Worm (Caenorhabditis elegans) whole organism, young adult: ENCODE data around the gene epg-5.

Source experiments
- B0019.2 ChIP-seq: fragments of 200-800 bp; sonication (Bioruptor generic); conservative IDR thresholded peaks from 2 replicates; pipeline ENCODE4 v1.3.6; 2022; ENCODE audit warnings: missing genetic modification reagents, missing genetic modification characterization, missing compliant biosample characterization
- B0336.3 ChIP-seq: fragments of 200-800 bp; sonication (Bioruptor generic); IDR thresholded peaks from 2 replicates; pipeline ENCODE4 v1.3.6; 2022; ENCODE audit warnings: missing genetic modification characterization, missing compliant biosample characterization
- F10E7.11 ChIP-seq: sonication (generic microtip); optimal IDR thresholded peaks from 2 replicates; lab custom pipeline; 2017; ENCODE audit warnings: mild to moderate bottlenecking, missing genetic modification characterization, moderate library complexity, missing compliant biosample characterization
- F39B2.1 ChIP-seq: fragments of 200-800 bp; sonication (Bioruptor generic); IDR thresholded peaks from 2 replicates; pipeline ENCODE4 v1.3.6; 2022; ENCODE audit warnings: missing genetic modification reagents, missing genetic modification characterization, missing compliant biosample characterization
- F55B11.4 ChIP-seq: sonication (generic microtip); optimal IDR thresholded peaks from 2 replicates; lab custom pipeline; 2016; ENCODE audit warnings: missing compliant biosample characterization, missing genetic modification characterization, borderline replicate concordance; ENCODE audit not compliant: insufficient read depth
- K12H6.12 ChIP-seq: fragments of 200-800 bp; sonication (Bioruptor generic); optimal IDR thresholded peaks from 2 replicates; lab custom pipeline; 2018; ENCODE audit warnings: mild to moderate bottlenecking, missing genetic modification characterization, missing compliant biosample characterization
- aptf-2 ChIP-seq: fragments of 200-800 bp; sonication (Bioruptor generic); conservative IDR thresholded peaks from 2 replicates; pipeline ENCODE4 v1.3.6; 2022; ENCODE audit warnings: missing genetic modification reagents, missing genetic modification characterization, missing compliant biosample characterization
- attf-5 ChIP-seq: fragments of 200-800 bp; sonication (Bioruptor generic); optimal IDR thresholded peaks from 2 replicates; lab custom pipeline; 2018; ENCODE audit warnings: mild to moderate bottlenecking, missing genetic modification characterization, missing compliant biosample characterization
- cebp-1 ChIP-seq, 2 experiments: fragments of 200-800 bp in 1 of 2; sonication (Bioruptor generic) in 1 of 2; sonication (generic microtip) in 1 of 2; IDR thresholded peaks in 1 of 2; optimal IDR thresholded peaks in 1 of 2; 2 replicates each; pipeline versions ENCODE4 v1.3.6 to Lab custom; 2017 to 2022; ENCODE audit warnings: missing compliant biosample characterization in 2 of 2, missing genetic modification characterization in 2 of 2, mild to moderate bottlenecking in 1 of 2, missing genetic modification reagents in 1 of 2, moderate library complexity in 1 of 2
- ceh-100 ChIP-seq: fragments of 200-800 bp; sonication (Bioruptor generic); IDR thresholded peaks from 2 replicates; pipeline ENCODE4 v1.3.6; 2022; ENCODE audit warnings: missing genetic modification reagents, missing genetic modification characterization, missing compliant biosample characterization
- ceh-27 ChIP-seq: fragments of 200-800 bp; sonication (Bioruptor generic); optimal IDR thresholded peaks from 2 replicates; lab custom pipeline; 2018; ENCODE audit warnings: mild to moderate bottlenecking, missing genetic modification characterization, moderate library complexity, missing compliant biosample characterization
- ceh-40 ChIP-seq: fragments of 200-800 bp; sonication (Bioruptor generic); IDR thresholded peaks from 2 replicates; pipeline ENCODE4 v1.3.6; 2022; ENCODE audit warnings: missing genetic modification characterization, missing compliant biosample characterization
- ceh-58 ChIP-seq: fragments of 200-800 bp; sonication (Bioruptor generic); IDR thresholded peaks from 2 replicates; pipeline ENCODE4 v1.3.6; 2022; ENCODE audit warnings: missing genetic modification characterization, missing compliant biosample characterization
- dpl-1 ChIP-seq: fragments of 150-350 bp; optimal IDR thresholded peaks from 2 replicates; lab custom pipeline; 2014; ENCODE audit warnings: missing biosample characterization, missing genetic modification reagents, missing genetic modification characterization
- egl-44 ChIP-seq: fragments of 200-800 bp; sonication (Bioruptor generic); IDR thresholded peaks from 2 replicates; pipeline ENCODE4 v1.3.6; 2022; ENCODE audit warnings: missing genetic modification reagents, missing genetic modification characterization, missing compliant biosample characterization
- gei-17 ChIP-seq: fragments of 200-800 bp; sonication (Bioruptor generic); optimal IDR thresholded peaks from 2 replicates; lab custom pipeline; 2018; ENCODE audit warnings: mild to moderate bottlenecking, missing genetic modification characterization, missing compliant biosample characterization
- hlh-26 ChIP-seq: fragments of 200-800 bp; sonication (Bioruptor generic); conservative IDR thresholded peaks from 2 replicates; pipeline ENCODE4 v1.3.6; 2022; ENCODE audit warnings: missing genetic modification reagents, missing genetic modification characterization, missing compliant biosample characterization
- hsf-1 ChIP-seq: fragments of 200-800 bp; sonication (Bioruptor generic); IDR thresholded peaks from 2 replicates; pipeline ENCODE4 v1.3.6; 2022; ENCODE audit warnings: missing genetic modification reagents, missing genetic modification characterization, missing compliant biosample characterization
- lag-1 ChIP-seq: fragments of 200-800 bp; sonication (Bioruptor generic); IDR thresholded peaks from 2 replicates; pipeline ENCODE4 v1.3.6; 2022; ENCODE audit warnings: missing genetic modification reagents, missing genetic modification characterization, missing compliant biosample characterization
- lin-40 ChIP-seq: sonication (generic microtip); optimal IDR thresholded peaks from 2 replicates; lab custom pipeline; 2016; ENCODE audit warnings: missing genetic modification characterization, mild to moderate bottlenecking, missing compliant biosample characterization, missing genotype, missing genetic modification reagents
- mcd-1 ChIP-seq: fragments of 200-800 bp; sonication (Bioruptor generic); IDR thresholded peaks from 2 replicates; pipeline ENCODE4 v1.3.6; 2022; ENCODE audit warnings: missing genetic modification reagents, missing genetic modification characterization, missing compliant biosample characterization
- nfyb-1 ChIP-seq: fragments of 200-800 bp; sonication (Bioruptor generic); IDR thresholded peaks from 2 replicates; pipeline ENCODE4 v1.3.6; 2022; ENCODE audit warnings: missing genetic modification reagents, missing genetic modification characterization, missing compliant biosample characterization
- nhr-80 ChIP-seq: sonication (generic microtip); optimal IDR thresholded peaks from 2 replicates; lab custom pipeline; 2016; ENCODE audit warnings: missing genetic modification characterization, missing compliant biosample characterization
- pha-4 ChIP-seq: fragments of 150-350 bp; sonication (generic microtip); optimal IDR thresholded peaks from 2 replicates; lab custom pipeline; 2014; ENCODE audit warnings: missing biosample characterization, missing genetic modification reagents, missing genetic modification characterization
- rcor-1 ChIP-seq: fragments of 200-800 bp; sonication (Bioruptor generic); IDR thresholded peaks from 2 replicates; pipeline ENCODE4 v1.3.6; 2022; ENCODE audit warnings: missing genetic modification reagents, missing genetic modification characterization, missing compliant biosample characterization
- rec-8 ChIP-seq, 2 experiments: sonication (generic microtip); optimal IDR thresholded peaks; 2 replicates each; lab custom pipeline; 2016; ENCODE audit warnings: mild to moderate bottlenecking in 2 of 2, missing genetic modification characterization in 2 of 2, missing genetic modification reagents in 2 of 2, missing genotype in 2 of 2, missing biosample characterization in 1 of 2, missing compliant biosample characterization in 1 of 2, moderate library complexity in 1 of 2
- unc-62 ChIP-seq: fragments of 150-350 bp; optimal IDR thresholded peaks from 2 replicates; lab custom pipeline; 2014; ENCODE audit warnings: missing biosample characterization, missing genetic modification reagents, missing genetic modification characterization
- xnd-1 ChIP-seq: sonication (generic microtip); optimal IDR thresholded peaks from 2 replicates; lab custom pipeline; 2016; ENCODE audit warnings: missing genotype, missing genetic modification reagents, missing genetic modification characterization, missing compliant biosample characterization
- zim-3 ChIP-seq: sonication (generic microtip); optimal IDR thresholded peaks from 2 replicates; lab custom pipeline; 2017; ENCODE audit warnings: mild to moderate bottlenecking, missing genetic modification characterization, moderate library complexity, missing compliant biosample characterization

epg-5 gene

ce11 chrII:6637854-6638253 is 28.7 kb upstream of the epg-5 start:
- TF ChIP-seq hlh-26: no peak
- TF ChIP-seq zim-3 (tag; lab: Kevin White, UChicago): no peak
- TF ChIP-seq mcd-1 (GFP tag; lab: Robert Waterston, UW): no peak
- no peak for TF ChIP-seq nfyb-1 (GFP tag; lab: Robert Waterston, UW)
- TF ChIP-seq xnd-1 (tag; lab: Kevin White, UChicago): no peak

- no peak for TF ChIP-seq aptf-2
- no peak for TF ChIP-seq cebp-1 (GFP tag; IDR thresholded peaks at IDR 0.05; lab: Robert Waterston, UW)
- TF ChIP-seq cebp-1 (tag; optimal IDR thresholded peaks at IDR 0.05; lab: Kevin White, UChicago): peak; percentile 13
- TF ChIP-seq, all 124 proteins: peak for 1
Measured at ce11 chrII:6636136-6636535, 27.0 kb upstream of the epg-5 start, which contains the start of gene T19D12.5. Gene T19D12.5, minus strand, starts transcription at chrII:6636236.

DNA sequence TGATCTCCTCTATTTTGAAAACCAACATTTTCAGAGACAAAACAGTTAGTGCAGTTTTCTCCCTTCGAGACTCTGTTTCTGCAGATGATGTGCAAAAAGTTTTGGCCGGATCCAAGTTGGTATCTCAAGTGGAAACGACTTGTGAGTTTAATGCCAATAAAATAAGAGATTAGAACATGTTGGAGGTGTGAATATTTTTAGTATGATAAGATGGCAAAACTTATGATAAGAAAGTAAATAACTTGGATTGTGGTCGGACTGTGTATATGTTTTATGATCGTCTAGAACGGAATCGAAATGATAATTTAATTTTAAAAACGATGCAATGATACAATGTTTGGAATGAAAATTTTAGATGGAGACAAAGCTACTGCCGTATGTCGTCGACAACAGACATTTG is 22.8 kb upstream of the epg-5 start:
- no peak for TF ChIP-seq cebp-1 (GFP tag; IDR thresholded peaks at IDR 0.05; lab: Robert Waterston, UW)
- no peak for TF ChIP-seq cebp-1 (tag; optimal IDR thresholded peaks at IDR 0.05; lab: Kevin White, UChicago)
- TF ChIP-seq hsf-1 (GFP tag; lab: Robert Waterston, UW): no peak
- TF ChIP-seq F55B11.4 (tag; lab: Kevin White, UChicago): no peak
- TF ChIP-seq rcor-1 (GFP tag; lab: Robert Waterston, UW): no peak
- no peak for TF ChIP-seq rec-8 (tag; optimal IDR thresholded peaks at IDR 0.05; lab: Kevin White, UChicago)
- TF ChIP-seq zim-3 (tag; lab: Kevin White, UChicago): no peak
- no peak for TF ChIP-seq ceh-58 (GFP tag; lab: Robert Waterston, UW)
- TF ChIP-seq gei-17 (GFP tag; lab: Kevin White, UChicago): no peak
- TF ChIP-seq egl-44 (GFP tag; lab: Robert Waterston, UW): no peak
- no peak for TF ChIP-seq pha-4 (tag; lab: Kevin White, UChicago)
- no peak for TF ChIP-seq attf-5 (GFP tag; lab: Kevin White, UChicago)
- no peak for TF ChIP-seq B0336.3
- TF ChIP-seq ceh-100 (GFP tag; lab: Robert Waterston, UW): no peak
- no peak for TF ChIP-seq F10E7.11
- TF ChIP-seq F39B2.1 (GFP tag; lab: Robert Waterston, UW): no peak
- TF ChIP-seq ceh-40: no peak
- TF ChIP-seq, all 124 proteins: peak for 0

DNA sequence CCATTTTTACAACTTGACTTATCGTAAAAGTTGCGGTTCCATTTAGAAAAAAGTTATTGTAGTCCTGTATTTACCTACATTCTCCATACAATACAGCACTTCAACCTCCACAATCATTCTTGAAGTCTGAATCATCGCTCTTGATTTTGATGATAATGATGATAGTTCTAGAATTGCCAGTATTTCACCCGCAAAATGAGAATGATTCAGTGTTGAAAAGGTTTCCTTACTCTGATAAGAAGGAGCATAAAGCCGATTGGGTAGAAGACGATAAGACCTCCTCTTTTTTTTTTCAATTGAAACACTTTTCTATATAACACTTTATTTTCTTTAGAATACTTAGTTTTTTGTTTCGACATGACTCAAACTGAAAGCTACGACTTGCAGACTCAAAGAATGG is 21.6 kb upstream of the epg-5 start, which contains the start of gene T19D12.4:
TSS of gene T19D12.4 (plus strand) at position 295 of the 400 bp plus-strand sequence.
- TF ChIP-seq nhr-80 (peak; percentile 11), ceh-27 (no peak)
- TF ChIP-seq, all 124 proteins: peak for 1

- TF ChIP-seq dpl-1 (GFP tag; lab: Kevin White, UChicago) (no peak), nhr-80 (peak; percentile 1), unc-62 (GFP tag; lab: Kevin White, UChicago) (peak; percentile 88)
Measured at ce11 chrII:6629775-6630174, 20.6 kb upstream of the epg-5 start.

DNA sequence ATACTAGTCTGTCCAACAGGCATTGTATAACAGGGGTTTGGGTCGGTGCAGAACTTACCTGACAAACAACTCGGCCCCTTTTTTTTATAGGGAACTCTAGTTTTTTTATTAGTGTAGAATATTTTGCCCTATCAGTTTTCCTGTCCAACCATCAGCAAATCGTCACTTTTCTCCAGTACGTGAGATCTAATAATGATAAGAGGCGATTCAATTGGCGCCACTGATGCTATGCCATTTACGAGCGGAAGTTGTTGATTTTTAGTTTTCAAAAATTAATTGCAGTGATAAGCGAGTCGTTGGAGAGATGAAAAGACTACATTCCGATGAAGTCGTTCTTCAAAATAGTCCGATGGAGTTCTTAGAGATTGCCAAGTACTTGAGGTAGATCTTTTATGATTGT is 19.2 kb upstream of the epg-5 start:
- TF ChIP-seq lag-1 (GFP tag; lab: Robert Waterston, UW) (no peak), lin-40 (tag; lab: Kevin White, UChicago) (no peak), B0019.2 (GFP tag; lab: Robert Waterston, UW) (no peak), nhr-80 (peak; percentile 28), aptf-2 (no peak), K12H6.12 (tag; lab: Kevin White, UChicago) (no peak)
